Fruit fly (Drosophila melanogaster): ENCODE measurements around the gene Sec71.

- TF ChIP-seq CG12768 (GFP tag; optimal IDR thresholded peaks at IDR 0.05) (no peak), CG33017 (tag; optimal IDR thresholded peaks at IDR 0.05) (no peak), Hr96 (GFP tag; optimal IDR thresholded peaks at IDR 0.05) (no peak), kay (GFP tag; ENCODE audit: borderline replicate concordance) (no peak)
Measured at dm6 chr2L:13813156-13813555, 19.8 kb downstream of the Sec71 start, which contains the start of gene CG16888.

All from whole organism, adult.